Worm (Caenorhabditis elegans) whole organism, L2 larva: ENCODE measurements around the gene smrd-1.

Source experiments
- C34F6.9 ChIP-seq: fragments of 150-350 bp; optimal IDR thresholded peaks from 2 replicates; lab custom pipeline; 2014; ENCODE audit warnings: missing biosample characterization, missing genetic modification characterization
- F13H6.1 ChIP-seq: sonication (generic microtip); optimal IDR thresholded peaks from 2 replicates; lab custom pipeline; 2016; ENCODE audit warnings: missing genetic modification characterization, missing compliant biosample characterization
- R02D3.7 ChIP-seq: fragments of 150-350 bp; optimal IDR thresholded peaks from 2 replicates; lab custom pipeline; 2014; ENCODE audit warnings: missing biosample characterization, missing genetic modification characterization
- Y55F3AM.14 ChIP-seq: fragments of 200-800 bp; sonication (Bioruptor generic); optimal IDR thresholded peaks from 2 replicates; lab custom pipeline; 2018; ENCODE audit warnings: mild to moderate bottlenecking, missing genetic modification characterization, missing compliant biosample characterization
- ZK546.5 ChIP-seq: sonication (generic microtip); optimal IDR thresholded peaks from 2 replicates; lab custom pipeline; 2017; ENCODE audit warnings: missing biosample characterization, missing genetic modification characterization
- alr-1 ChIP-seq: fragments of 150-350 bp; optimal IDR thresholded peaks from 2 replicates; lab custom pipeline; 2014; ENCODE audit warnings: missing biosample characterization, missing genetic modification characterization
- aly-2 ChIP-seq: fragments of 150-350 bp; optimal IDR thresholded peaks from 2 replicates; lab custom pipeline; 2014; ENCODE audit warnings: missing biosample characterization, missing genetic modification characterization
- ama-1 ChIP-seq: fragments of 150-350 bp; optimal IDR thresholded peaks from 2 replicates; lab custom pipeline; 2018; ENCODE audit warnings: inconsistent platforms
- ceh-16 ChIP-seq: fragments of 150-350 bp; optimal IDR thresholded peaks from 2 replicates; lab custom pipeline; 2014; ENCODE audit warnings: missing biosample characterization, missing genetic modification characterization
- ceh-82 ChIP-seq: fragments of 150-350 bp; optimal IDR thresholded peaks from 2 replicates; lab custom pipeline; 2014; ENCODE audit warnings: missing biosample characterization, missing genetic modification characterization
- crh-2 ChIP-seq: sonication (generic microtip); optimal IDR thresholded peaks from 2 replicates; lab custom pipeline; 2017; ENCODE audit warnings: missing biosample characterization, missing genetic modification characterization
- dmd-4 ChIP-seq: sonication (generic microtip); optimal IDR thresholded peaks from 2 replicates; lab custom pipeline; 2017; ENCODE audit warnings: missing biosample characterization, missing genetic modification characterization
- elt-1 ChIP-seq: fragments of 150-350 bp; optimal IDR thresholded peaks from 2 replicates; lab custom pipeline; 2014; ENCODE audit warnings: missing biosample characterization, missing genetic modification characterization
- elt-3 ChIP-seq: sonication (generic microtip); optimal IDR thresholded peaks from 2 replicates; lab custom pipeline; 2017; ENCODE audit warnings: missing biosample characterization, missing genetic modification characterization
- fos-1 ChIP-seq: fragments of 150-350 bp; optimal IDR thresholded peaks from 2 replicates; lab custom pipeline; 2014; ENCODE audit warnings: missing biosample characterization, missing genetic modification characterization
- gmeb-1 ChIP-seq: fragments of 150-350 bp; optimal IDR thresholded peaks from 2 replicates; lab custom pipeline; 2014; ENCODE audit warnings: missing biosample characterization, missing genetic modification characterization
- lin-11 ChIP-seq: fragments of 150-350 bp; sonication (generic microtip); optimal IDR thresholded peaks from 2 replicates; lab custom pipeline; 2014; ENCODE audit warnings: missing biosample characterization, missing genetic modification characterization, inconsistent platforms, mixed read lengths
- lin-13 ChIP-seq: fragments of 150-350 bp; optimal IDR thresholded peaks from 2 replicates; lab custom pipeline; 2014; ENCODE audit warnings: missing biosample characterization, missing genetic modification reagents, missing genetic modification characterization
- lin-39 ChIP-seq: fragments of 150-350 bp; optimal IDR thresholded peaks from 2 replicates; lab custom pipeline; 2014; ENCODE audit warnings: missing biosample characterization, missing genetic modification reagents, missing genetic modification characterization
- lsy-2 ChIP-seq, 2 experiments: fragments of 150-350 bp in 1 of 2; sonication (generic microtip) in 1 of 2; optimal IDR thresholded peaks; 2 replicates each; lab custom pipeline; 2014 to 2017; ENCODE audit warnings: missing biosample characterization in 2 of 2, missing genetic modification characterization in 2 of 2
- mab-5 ChIP-seq: fragments of 150-350 bp; optimal IDR thresholded peaks from 2 replicates; lab custom pipeline; 2014; ENCODE audit warnings: missing biosample characterization, missing genetic modification characterization
- mbf-1 ChIP-seq: sonication (generic microtip); optimal IDR thresholded peaks from 2 replicates; lab custom pipeline; 2017; ENCODE audit warnings: missing biosample characterization, missing genetic modification characterization
- mdl-1 ChIP-seq, 2 experiments: fragments of 150-350 bp in 1 of 2; sonication (generic microtip) in 1 of 2; optimal IDR thresholded peaks; 2 replicates each; lab custom pipeline; 2017; ENCODE audit warnings: missing biosample characterization in 2 of 2, missing genetic modification characterization in 2 of 2
- nhr-10 ChIP-seq: sonication (generic microtip); optimal IDR thresholded peaks from 2 replicates; lab custom pipeline; 2017; ENCODE audit warnings: missing biosample characterization, missing genetic modification characterization
- nhr-11 ChIP-seq: fragments of 150-350 bp; optimal IDR thresholded peaks from 2 replicates; lab custom pipeline; 2014; ENCODE audit warnings: missing biosample characterization, missing genetic modification characterization
- nhr-12 ChIP-seq: fragments of 150-350 bp; optimal IDR thresholded peaks from 2 replicates; lab custom pipeline; 2014; ENCODE audit warnings: missing biosample characterization, missing genetic modification characterization
- nhr-129 ChIP-seq: fragments of 150-350 bp; optimal IDR thresholded peaks from 2 replicates; lab custom pipeline; 2014; ENCODE audit warnings: missing biosample characterization, missing genetic modification characterization
- nhr-21 ChIP-seq: fragments of 150-350 bp; optimal IDR thresholded peaks from 2 replicates; lab custom pipeline; 2014; ENCODE audit warnings: missing biosample characterization, missing genetic modification characterization
- nhr-23 ChIP-seq: fragments of 150-350 bp; optimal IDR thresholded peaks from 2 replicates; lab custom pipeline; 2014; ENCODE audit warnings: missing biosample characterization, missing genetic modification reagents, missing genetic modification characterization
- nhr-237 ChIP-seq: fragments of 150-350 bp; optimal IDR thresholded peaks from 2 replicates; lab custom pipeline; 2014; ENCODE audit warnings: missing biosample characterization, missing genetic modification characterization
- nhr-25 ChIP-seq: fragments of 150-350 bp; sonication (generic microtip); optimal IDR thresholded peaks from 3 replicates; lab custom pipeline; 2014; ENCODE audit warnings: missing biosample characterization, missing genetic modification characterization
- nhr-6 ChIP-seq: fragments of 150-350 bp; optimal IDR thresholded peaks from 2 replicates; lab custom pipeline; 2014; ENCODE audit warnings: missing biosample characterization, missing genetic modification characterization
- nhr-77 ChIP-seq: fragments of 150-350 bp; optimal IDR thresholded peaks from 2 replicates; lab custom pipeline; 2014; ENCODE audit warnings: missing biosample characterization, missing genetic modification characterization
- sem-4 ChIP-seq: fragments of 150-350 bp; optimal IDR thresholded peaks from 2 replicates; lab custom pipeline; 2014; ENCODE audit warnings: missing biosample characterization, missing genetic modification reagents, missing genetic modification characterization
- skn-1 ChIP-seq: sonication (generic microtip); optimal IDR thresholded peaks from 2 replicates; lab custom pipeline; 2017; ENCODE audit warnings: missing biosample characterization, missing genetic modification characterization
- sma-3 ChIP-seq: sonication (generic microtip); optimal IDR thresholded peaks from 2 replicates; lab custom pipeline; 2016; ENCODE audit warnings: missing genetic modification reagents, missing genetic modification characterization, missing compliant biosample characterization
- sma-9 ChIP-seq, 2 experiments: fragments of 150-350 bp in 1 of 2; sonication (generic microtip) in 1 of 2; optimal IDR thresholded peaks; 2 replicates each; lab custom pipeline; 2014 to 2016; ENCODE audit warnings: missing genetic modification characterization in 2 of 2, mild to moderate bottlenecking in 1 of 2, missing biosample characterization in 1 of 2, missing compliant biosample characterization in 1 of 2, missing genetic modification reagents in 1 of 2, moderate library complexity in 1 of 2
- snpc-4 ChIP-seq: fragments of 150-350 bp; optimal IDR thresholded peaks from 2 replicates; lab custom pipeline; 2014; ENCODE audit warnings: missing biosample characterization, missing genetic modification characterization
- unc-39 ChIP-seq: fragments of 150-350 bp; optimal IDR thresholded peaks from 2 replicates; lab custom pipeline; 2014; ENCODE audit warnings: missing biosample characterization, missing genetic modification characterization
- unc-55 ChIP-seq: fragments of 150-350 bp; sonication (generic microtip); optimal IDR thresholded peaks from 3 replicates; lab custom pipeline; 2014; ENCODE audit warnings: missing biosample characterization, missing genetic modification reagents, missing genetic modification characterization
- unc-62 ChIP-seq: fragments of 150-350 bp; optimal IDR thresholded peaks from 2 replicates; lab custom pipeline; 2014; ENCODE audit warnings: missing biosample characterization, missing genetic modification reagents, missing genetic modification characterization
- zag-1 ChIP-seq: fragments of 150-350 bp; optimal IDR thresholded peaks from 2 replicates; lab custom pipeline; 2014; ENCODE audit warnings: missing biosample characterization, missing genetic modification characterization
- ztf-11 ChIP-seq: sonication (generic microtip); optimal IDR thresholded peaks from 2 replicates; lab custom pipeline; 2017; ENCODE audit warnings: missing biosample characterization, missing genetic modification characterization
- ztf-4 ChIP-seq: fragments of 150-350 bp; optimal IDR thresholded peaks from 2 replicates; lab custom pipeline; 2014; ENCODE audit warnings: missing biosample characterization, missing genetic modification characterization

The smrd-1 gene

ce11 chrIII:10427882-10428281 is 7.9 kb downstream of the smrd-1 start, which contains the start of gene prp-3:
Gene prp-3 (minus strand): TSS chrIII:10427982.
- no peak for TF ChIP-seq lin-39
- no peak for TF ChIP-seq fos-1
- TF ChIP-seq mdl-1 (tag; optimal IDR thresholded peaks at IDR 0.05; lab: Kevin White, UChicago): no peak
- TF ChIP-seq C34F6.9 (tag; lab: Kevin White, UChicago): no peak
- no peak for TF ChIP-seq mab-5 (tag; lab: Kevin White, UChicago)
- TF ChIP-seq lsy-2 (tag; optimal IDR thresholded peaks at IDR 0.05; lab: Kevin White, UChicago): no peak
- TF ChIP-seq ZK546.5 (tag; lab: Kevin White, UChicago): no peak
- TF ChIP-seq sem-4: no peak
- no peak for TF ChIP-seq nhr-237 (tag; lab: Kevin White, UChicago)
- TF ChIP-seq F13H6.1 (tag; lab: Kevin White, UChicago): no peak
- TF ChIP-seq R02D3.7: no peak
- TF ChIP-seq alr-1 (tag; lab: Kevin White, UChicago): no peak
- no peak for TF ChIP-seq nhr-25 (tag; lab: Kevin White, UChicago)
- TF ChIP-seq mbf-1 (tag; lab: Kevin White, UChicago): no peak
- no peak for TF ChIP-seq sma-3 (GFP tag; lab: Kevin White, UChicago)

DNA sequence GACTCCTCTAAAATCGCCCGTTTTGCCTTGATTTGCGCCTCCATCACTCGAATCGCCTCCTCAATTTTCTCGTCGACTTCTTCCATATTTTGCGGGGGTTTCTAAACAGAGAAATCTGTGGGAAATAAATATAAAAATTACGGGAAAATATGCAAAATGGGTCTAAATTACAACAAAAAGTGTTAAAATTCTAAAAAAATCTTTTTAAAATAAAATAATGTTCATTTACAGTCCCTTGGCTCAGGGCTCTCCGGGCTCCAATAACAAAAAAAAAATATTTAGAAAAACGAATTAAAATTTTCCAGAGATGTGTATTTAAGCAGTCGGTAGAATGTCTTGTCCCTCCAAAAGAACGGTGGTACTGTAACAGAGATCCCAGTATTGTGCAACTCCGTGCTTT is 11.9 kb downstream of the smrd-1 start, which contains the start of gene M03C11.6:
Gene M03C11.6, minus strand, starts transcription at position 101 of the 400 bp plus-strand sequence.
- TF ChIP-seq mbf-1 (tag; lab: Kevin White, UChicago) (no peak), dmd-4 (tag; lab: Kevin White, UChicago) (no peak), alr-1 (tag; lab: Kevin White, UChicago) (no peak), gmeb-1 (tag; lab: Kevin White, UChicago) (no peak), lin-39 (no peak), C34F6.9 (tag; lab: Kevin White, UChicago) (no peak), nhr-12 (tag; lab: Kevin White, UChicago) (no peak)
- TF ChIP-seq, all 48 proteins: peak for 0

- no peak for TF ChIP-seq Y55F3AM.14
- TF ChIP-seq lin-13 (GFP tag; lab: Kevin White, UChicago): no peak
- TF ChIP-seq nhr-237 (tag; lab: Kevin White, UChicago): no peak
- TF ChIP-seq mdl-1 (tag; optimal IDR thresholded peaks at IDR 0.05; lab: Kevin White, UChicago): no peak
- TF ChIP-seq sem-4: no peak
- no peak for TF ChIP-seq unc-55 (GFP tag; lab: Kevin White, UChicago)
- no peak for TF ChIP-seq ama-1
- TF ChIP-seq nhr-129 (tag; lab: Kevin White, UChicago): no peak
- TF ChIP-seq aly-2 (tag; lab: Kevin White, UChicago): no peak
Measured at ce11 chrIII:10421680-10422079, 14.1 kb downstream of the smrd-1 start.

DNA sequence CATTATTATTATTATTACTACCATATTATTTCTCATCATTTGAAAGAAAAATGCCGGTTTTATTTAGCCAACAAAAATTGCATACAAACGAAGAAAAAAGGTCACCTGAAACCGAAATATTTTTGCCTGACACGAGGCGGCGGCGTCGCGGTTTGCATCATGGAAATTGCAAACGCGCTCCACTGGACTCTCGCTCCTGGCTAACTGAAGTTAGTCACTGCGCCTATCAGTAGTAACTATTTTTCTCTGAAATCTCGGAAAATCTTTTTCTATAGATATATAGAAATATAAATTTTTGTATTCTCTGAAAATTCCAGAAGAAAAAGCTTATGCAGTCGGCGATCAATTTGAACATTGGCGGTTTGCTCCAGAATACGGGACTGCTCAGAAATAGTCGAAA is 20.0 kb downstream of the smrd-1 start, which contains the start of gene ymel-1:
Gene ymel-1, plus strand, starts transcription at position 318 of the 400 bp plus-strand sequence.
- TF ChIP-seq lin-39: no peak
- TF ChIP-seq sma-9 (GFP tag; optimal IDR thresholded peaks at IDR 0.05; lab: Kevin White, UChicago): no peak
- TF ChIP-seq sma-9 (tag; optimal IDR thresholded peaks at IDR 0.05; lab: Kevin White, UChicago): no peak
- no peak for TF ChIP-seq unc-39 (tag; lab: Kevin White, UChicago)
- TF ChIP-seq ama-1: no peak
- TF ChIP-seq ceh-16 (tag; lab: Kevin White, UChicago): no peak
- peak; percentile 20 for TF ChIP-seq lin-11 (tag; lab: Kevin White, UChicago)
- TF ChIP-seq dmd-4 (tag; lab: Kevin White, UChicago): no peak
- no peak for TF ChIP-seq R02D3.7
- TF ChIP-seq unc-62 (GFP tag; lab: Kevin White, UChicago): no peak
- no peak for TF ChIP-seq nhr-10
- no peak for TF ChIP-seq lin-13 (GFP tag; lab: Kevin White, UChicago)
- TF ChIP-seq ZK546.5 (tag; lab: Kevin White, UChicago): no peak
- TF ChIP-seq nhr-77 (tag; lab: Kevin White, UChicago): peak; percentile 11
- peak; percentile 58 for TF ChIP-seq gmeb-1 (tag; lab: Kevin White, UChicago)
- TF ChIP-seq crh-2 (tag; lab: Kevin White, UChicago): no peak
- no peak for TF ChIP-seq snpc-4
- no peak for TF ChIP-seq nhr-23 (tag; lab: Kevin White, UChicago)
- no peak for TF ChIP-seq nhr-237 (tag; lab: Kevin White, UChicago)
- no peak for TF ChIP-seq nhr-12 (tag; lab: Kevin White, UChicago)
- TF ChIP-seq C34F6.9 (tag; lab: Kevin White, UChicago): no peak
- no peak for TF ChIP-seq F13H6.1 (tag; lab: Kevin White, UChicago)
- TF ChIP-seq sem-4: no peak
- no peak for TF ChIP-seq aly-2 (tag; lab: Kevin White, UChicago)
- TF ChIP-seq ceh-82 (tag; lab: Kevin White, UChicago): no peak
- TF ChIP-seq nhr-11 (tag; lab: Kevin White, UChicago): no peak
- TF ChIP-seq Y55F3AM.14: peak; percentile 30
- TF ChIP-seq nhr-6: no peak
- TF ChIP-seq sma-3 (GFP tag; lab: Kevin White, UChicago): no peak
- TF ChIP-seq ztf-4 (tag; lab: Kevin White, UChicago): no peak
- peak in 1 of 2 experiments; percentile 44 for TF ChIP-seq lsy-2 (tag; optimal IDR thresholded peaks at IDR 0.05; lab: Kevin White, UChicago)
- no peak for TF ChIP-seq alr-1 (tag; lab: Kevin White, UChicago)
- no peak for TF ChIP-seq mdl-1 (tag; optimal IDR thresholded peaks at IDR 0.05; lab: Kevin White, UChicago)
- TF ChIP-seq nhr-129 (tag; lab: Kevin White, UChicago): peak; percentile 74
- no peak for TF ChIP-seq mab-5 (tag; lab: Kevin White, UChicago)
- TF ChIP-seq nhr-25 (tag; lab: Kevin White, UChicago): peak; percentile 37
- no peak for TF ChIP-seq nhr-21 (tag; lab: Kevin White, UChicago)
- TF ChIP-seq elt-1 (tag; lab: Kevin White, UChicago): no peak
- TF ChIP-seq elt-3 (tag; lab: Kevin White, UChicago): no peak
- no peak for TF ChIP-seq skn-1 (tag; lab: Kevin White, UChicago)
- TF ChIP-seq mbf-1 (tag; lab: Kevin White, UChicago): no peak
- TF ChIP-seq ztf-11 (tag; lab: Kevin White, UChicago): no peak
- TF ChIP-seq zag-1 (tag; lab: Kevin White, UChicago): no peak
